Worm (Caenorhabditis elegans) whole organism, young adult: ENCODE data around the gene Y54E2A.10.
A peak's percentile ranks its signal among the peaks of the same experiment; 100 is the strongest.

Experiments used
- B0019.2 ChIP-seq: fragments of 200-800 bp; sonication (Bioruptor generic); conservative IDR thresholded peaks from 2 replicates; pipeline ENCODE4 v1.3.6; 2022; ENCODE audit warnings: missing genetic modification reagents, missing genetic modification characterization, missing compliant biosample characterization
- B0035.1 ChIP-seq: sonication (generic microtip); optimal IDR thresholded peaks from 2 replicates; lab custom pipeline; 2016; ENCODE audit warnings: missing genetic modification characterization, mild to moderate bottlenecking, missing compliant biosample characterization, missing genotype, missing genetic modification reagents
- F33H1.4 ChIP-seq: fragments of 200-800 bp; sonication (Bioruptor generic); IDR thresholded peaks from 2 replicates; pipeline ENCODE4 v1.3.6; 2022; ENCODE audit warnings: missing genetic modification reagents, missing genetic modification characterization, missing compliant biosample characterization
- F39B2.1 ChIP-seq: fragments of 200-800 bp; sonication (Bioruptor generic); IDR thresholded peaks from 2 replicates; pipeline ENCODE4 v1.3.6; 2022; ENCODE audit warnings: missing genetic modification reagents, missing genetic modification characterization, missing compliant biosample characterization
- F57A8.1 ChIP-seq: fragments of 200-800 bp; sonication (Bioruptor generic); optimal IDR thresholded peaks from 2 replicates; lab custom pipeline; 2018; ENCODE audit warnings: mild to moderate bottlenecking, missing genetic modification characterization, moderate library complexity, missing compliant biosample characterization
- F57C9.4 ChIP-seq: sonication (generic microtip); optimal IDR thresholded peaks from 2 replicates; lab custom pipeline; 2017; ENCODE audit warnings: mild to moderate bottlenecking, missing genetic modification characterization, missing compliant biosample characterization
- K11D2.4 ChIP-seq: fragments of 200-800 bp; sonication (Bioruptor generic); IDR thresholded peaks from 2 replicates; pipeline ENCODE4 v1.3.6; 2022; ENCODE audit warnings: missing genetic modification reagents, missing genetic modification characterization, missing compliant biosample characterization
- Y53F4B.3 ChIP-seq: fragments of 200-800 bp; sonication (Bioruptor generic); IDR thresholded peaks from 2 replicates; pipeline ENCODE4 v1.3.6; 2022; ENCODE audit warnings: missing genetic modification reagents, missing genetic modification characterization, missing compliant biosample characterization
- Y53G8AR.9 ChIP-seq: fragments of 200-800 bp; sonication (Bioruptor generic); conservative IDR thresholded peaks from 2 replicates; pipeline ENCODE4 v1.3.6; 2022; ENCODE audit warnings: missing genetic modification reagents, missing genetic modification characterization, missing compliant biosample characterization
- Y67H2A.10 ChIP-seq: fragments of 200-800 bp; sonication (Bioruptor generic); conservative IDR thresholded peaks from 2 replicates; pipeline ENCODE4 v1.3.6; 2022; ENCODE audit warnings: missing genetic modification reagents, missing genetic modification characterization, missing compliant biosample characterization
- Y95B8A.8 ChIP-seq: fragments of 200-800 bp; sonication (Bioruptor generic); IDR thresholded peaks from 2 replicates; pipeline ENCODE4 v1.3.6; 2022; ENCODE audit warnings: missing genetic modification reagents, missing genetic modification characterization, missing compliant biosample characterization
- ZK185.1 ChIP-seq: sonication (generic microtip); optimal IDR thresholded peaks from 2 replicates; lab custom pipeline; 2016; ENCODE audit warnings: mild to moderate bottlenecking, missing genetic modification characterization, missing compliant biosample characterization; ENCODE audit not compliant: poor library complexity, severe bottlenecking
- aptf-2 ChIP-seq: fragments of 200-800 bp; sonication (Bioruptor generic); conservative IDR thresholded peaks from 2 replicates; pipeline ENCODE4 v1.3.6; 2022; ENCODE audit warnings: missing genetic modification reagents, missing genetic modification characterization, missing compliant biosample characterization
- aptf-3 ChIP-seq: fragments of 200-800 bp; sonication (Bioruptor generic); IDR thresholded peaks from 2 replicates; pipeline ENCODE4 v1.3.6; 2022; ENCODE audit warnings: missing genetic modification characterization, missing compliant biosample characterization
- atf-7 ChIP-seq: sonication (generic microtip); optimal IDR thresholded peaks from 2 replicates; lab custom pipeline; 2017; ENCODE audit warnings: mild to moderate bottlenecking, missing genetic modification characterization, missing compliant biosample characterization
- ccch-3 ChIP-seq: fragments of 200-800 bp; sonication (Bioruptor generic); optimal IDR thresholded peaks from 2 replicates; lab custom pipeline; 2018; ENCODE audit warnings: mild to moderate bottlenecking, missing genetic modification characterization, missing compliant biosample characterization
- cebp-1 ChIP-seq, 2 experiments: fragments of 200-800 bp in 1 of 2; sonication (Bioruptor generic) in 1 of 2; sonication (generic microtip) in 1 of 2; IDR thresholded peaks in 1 of 2; optimal IDR thresholded peaks in 1 of 2; 2 replicates each; pipeline versions ENCODE4 v1.3.6 to Lab custom; 2017 to 2022; ENCODE audit warnings: missing compliant biosample characterization in 2 of 2, missing genetic modification characterization in 2 of 2, mild to moderate bottlenecking in 1 of 2, missing genetic modification reagents in 1 of 2, moderate library complexity in 1 of 2
- cebp-2 ChIP-seq: fragments of 200-800 bp; sonication (Bioruptor generic); IDR thresholded peaks from 2 replicates; pipeline ENCODE4 v1.3.6; 2022; ENCODE audit warnings: missing genetic modification characterization, missing compliant biosample characterization
- chd-7 ChIP-seq: sonication (generic microtip); optimal IDR thresholded peaks from 2 replicates; lab custom pipeline; 2016; ENCODE audit warnings: mild to moderate bottlenecking, missing genetic modification characterization, moderate library complexity, missing compliant biosample characterization
- dox-1 ChIP-seq: fragments of 200-800 bp; sonication (Bioruptor generic); IDR thresholded peaks from 2 replicates; pipeline ENCODE4 v1.3.6; 2022; ENCODE audit warnings: missing genetic modification reagents, missing genetic modification characterization, missing compliant biosample characterization
- egrh-3 ChIP-seq: fragments of 200-800 bp; sonication (Bioruptor generic); IDR thresholded peaks from 2 replicates; pipeline ENCODE4 v1.3.6; 2022; ENCODE audit warnings: missing genetic modification reagents, missing genetic modification characterization, missing compliant biosample characterization
- gei-17 ChIP-seq: fragments of 200-800 bp; sonication (Bioruptor generic); optimal IDR thresholded peaks from 2 replicates; lab custom pipeline; 2018; ENCODE audit warnings: mild to moderate bottlenecking, missing genetic modification characterization, missing compliant biosample characterization
- hlh-26 ChIP-seq: fragments of 200-800 bp; sonication (Bioruptor generic); conservative IDR thresholded peaks from 2 replicates; pipeline ENCODE4 v1.3.6; 2022; ENCODE audit warnings: missing genetic modification reagents, missing genetic modification characterization, missing compliant biosample characterization
- hmg-1.2 ChIP-seq: fragments of 200-800 bp; sonication (Bioruptor generic); IDR thresholded peaks from 2 replicates; pipeline ENCODE4 v1.3.6; 2022; ENCODE audit warnings: missing genetic modification reagents, missing genetic modification characterization, missing compliant biosample characterization
- hsf-1 ChIP-seq: fragments of 200-800 bp; sonication (Bioruptor generic); IDR thresholded peaks from 2 replicates; pipeline ENCODE4 v1.3.6; 2022; ENCODE audit warnings: missing genetic modification reagents, missing genetic modification characterization, missing compliant biosample characterization
- lin-40 ChIP-seq: sonication (generic microtip); optimal IDR thresholded peaks from 2 replicates; lab custom pipeline; 2016; ENCODE audit warnings: missing genetic modification characterization, mild to moderate bottlenecking, missing compliant biosample characterization, missing genotype, missing genetic modification reagents
- madf-10 ChIP-seq: sonication (generic microtip); optimal IDR thresholded peaks from 2 replicates; lab custom pipeline; 2016; ENCODE audit warnings: mild to moderate bottlenecking, missing genetic modification characterization, missing compliant biosample characterization
- madf-3 ChIP-seq: fragments of 200-800 bp; sonication (Bioruptor generic); IDR thresholded peaks from 2 replicates; pipeline ENCODE4 v1.3.6; 2022; ENCODE audit warnings: missing genetic modification reagents, missing genetic modification characterization, missing compliant biosample characterization
- madf-6 ChIP-seq: fragments of 200-800 bp; sonication (Bioruptor generic); IDR thresholded peaks from 2 replicates; pipeline ENCODE4 v1.3.6; 2022; ENCODE audit warnings: missing genetic modification reagents, missing genetic modification characterization, missing compliant biosample characterization
- madf-8 ChIP-seq: fragments of 200-800 bp; sonication (Bioruptor generic); conservative IDR thresholded peaks from 2 replicates; pipeline ENCODE4 v1.3.6; 2022; ENCODE audit warnings: missing genetic modification reagents, missing genetic modification characterization, missing compliant biosample characterization
- mcd-1 ChIP-seq: fragments of 200-800 bp; sonication (Bioruptor generic); IDR thresholded peaks from 2 replicates; pipeline ENCODE4 v1.3.6; 2022; ENCODE audit warnings: missing genetic modification reagents, missing genetic modification characterization, missing compliant biosample characterization
- mes-4 ChIP-seq: sonication (generic microtip); optimal IDR thresholded peaks from 2 replicates; lab custom pipeline; 2016; ENCODE audit warnings: missing genotype, missing genetic modification characterization, missing compliant biosample characterization
- nfya-2 ChIP-seq: fragments of 200-800 bp; sonication (Bioruptor generic); IDR thresholded peaks from 2 replicates; pipeline ENCODE4 v1.3.6; 2022; ENCODE audit warnings: missing genetic modification reagents, missing genetic modification characterization, missing compliant biosample characterization
- nfyb-1 ChIP-seq: fragments of 200-800 bp; sonication (Bioruptor generic); IDR thresholded peaks from 2 replicates; pipeline ENCODE4 v1.3.6; 2022; ENCODE audit warnings: missing genetic modification reagents, missing genetic modification characterization, missing compliant biosample characterization
- nhr-120 ChIP-seq: fragments of 200-800 bp; sonication (Bioruptor generic); IDR thresholded peaks from 2 replicates; pipeline ENCODE4 v1.3.6; 2022; ENCODE audit warnings: missing genetic modification characterization, missing compliant biosample characterization
- nhr-179 ChIP-seq: sonication (generic microtip); optimal IDR thresholded peaks from 2 replicates; lab custom pipeline; 2016; ENCODE audit warnings: mild to moderate bottlenecking, missing genetic modification characterization, missing compliant biosample characterization
- sdz-38 ChIP-seq: sonication (generic microtip); optimal IDR thresholded peaks from 2 replicates; lab custom pipeline; 2016; ENCODE audit warnings: missing genotype, missing genetic modification characterization, missing compliant biosample characterization
- snpc-3.4 ChIP-seq: sonication (generic microtip); optimal IDR thresholded peaks from 2 replicates; lab custom pipeline; 2017; ENCODE audit warnings: missing genetic modification characterization, mild to moderate bottlenecking, missing compliant biosample characterization, antibody characterized with exemption, moderate library complexity, missing genotype, missing genetic modification reagents
- tbp1 ChIP-seq: fragments of 200-800 bp; sonication (Bioruptor generic); optimal IDR thresholded peaks from 2 replicates; lab custom pipeline; 2018; ENCODE audit warnings: mild to moderate bottlenecking, missing genetic modification characterization, missing compliant biosample characterization
- zfh-2 ChIP-seq: fragments of 200-800 bp; sonication (Bioruptor generic); conservative IDR thresholded peaks from 2 replicates; pipeline ENCODE4 v1.3.6; 2022; ENCODE audit warnings: missing genetic modification reagents, missing genetic modification characterization, missing compliant biosample characterization
- ztf-26 ChIP-seq: sonication (generic microtip); optimal IDR thresholded peaks from 2 replicates; lab custom pipeline; 2017; ENCODE audit warnings: missing genetic modification characterization, missing compliant biosample characterization
- ztf-28 ChIP-seq: fragments of 200-800 bp; sonication (Bioruptor generic); IDR thresholded peaks from 2 replicates; pipeline ENCODE4 v1.3.6; 2022; ENCODE audit warnings: missing genetic modification reagents, missing genetic modification characterization, missing compliant biosample characterization
- ztf-3 ChIP-seq: fragments of 200-800 bp; sonication (Bioruptor generic); optimal IDR thresholded peaks from 2 replicates; lab custom pipeline; 2018; ENCODE audit warnings: mild to moderate bottlenecking, missing genetic modification characterization, missing compliant biosample characterization

Gene Y54E2A.10

DNA sequence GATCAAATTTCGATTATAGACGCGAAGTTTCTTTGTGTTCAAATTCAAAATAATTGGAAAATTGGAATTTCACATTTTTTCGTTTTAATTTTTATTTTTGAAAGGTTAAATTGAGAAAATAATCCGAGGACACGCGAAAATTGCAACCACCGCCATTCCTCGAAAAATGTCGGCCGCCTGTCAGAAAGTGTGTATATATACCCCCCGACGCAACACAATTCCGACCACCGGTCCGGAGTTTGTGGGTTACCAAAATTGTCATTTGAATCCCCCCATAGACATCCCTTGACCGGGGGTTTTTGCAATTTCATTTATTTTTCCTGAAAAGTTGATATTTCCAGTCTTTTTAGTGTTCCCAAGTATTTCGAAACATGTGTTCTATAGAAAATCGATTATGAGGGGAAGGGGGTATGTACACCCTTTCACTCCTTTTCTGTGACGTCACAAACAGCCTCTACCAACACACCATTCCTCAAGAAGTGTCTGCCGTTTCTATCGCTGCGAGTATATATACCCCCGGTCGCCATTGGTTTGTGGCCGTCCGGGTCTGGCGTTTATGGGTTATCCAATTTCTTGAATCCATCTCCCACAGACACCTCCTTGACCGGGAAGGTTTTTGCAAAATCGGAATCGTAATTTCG, 13.5 kb downstream of the Y54E2A.10 start, which contains the start of gene W01D2.3 (continued):
- TF ChIP-seq ZK185.1 (tag; lab: Kevin White, UChicago) (peak; percentile 91), hlh-26 (GFP tag; lab: Robert Waterston, UW) (no peak), atf-7 (tag; lab: Kevin White, UChicago) (peak; percentile 80), aptf-3 (GFP tag; lab: Robert Waterston, UW) (no peak), Y53G8AR.9 (GFP tag; lab: Robert Waterston, UW) (peak; percentile 44; the same call in 1 of the 2 replicates), ztf-3 (GFP tag; lab: Kevin White, UChicago) (peak; percentile 43), F33H1.4 (GFP tag; lab: Robert Waterston, UW) (no peak), nfyb-1 (GFP tag; lab: Robert Waterston, UW) (peak; percentile 82), chd-7 (tag; lab: Kevin White, UChicago) (peak; percentile 70), lin-40 (tag; lab: Kevin White, UChicago) (peak; percentile 89), Y95B8A.8 (GFP tag; lab: Robert Waterston, UW) (no peak), cebp-1 (GFP tag; IDR thresholded peaks at IDR 0.05; lab: Robert Waterston, UW) (peak; percentile 83), cebp-1 (tag; optimal IDR thresholded peaks at IDR 0.05; lab: Kevin White, UChicago) (peak; percentile 94), cebp-2 (GFP tag; lab: Robert Waterston, UW) (0 out of 2 replicates have a peak, but pooled peaks have one; percentile 71), gei-17 (peak; percentile 64), zfh-2 (peak; percentile 32; the same call in 1 of the 2 replicates), snpc-3.4 (tag; lab: Kevin White, UChicago) (peak; percentile 95), ztf-28 (no peak)

DNA sequence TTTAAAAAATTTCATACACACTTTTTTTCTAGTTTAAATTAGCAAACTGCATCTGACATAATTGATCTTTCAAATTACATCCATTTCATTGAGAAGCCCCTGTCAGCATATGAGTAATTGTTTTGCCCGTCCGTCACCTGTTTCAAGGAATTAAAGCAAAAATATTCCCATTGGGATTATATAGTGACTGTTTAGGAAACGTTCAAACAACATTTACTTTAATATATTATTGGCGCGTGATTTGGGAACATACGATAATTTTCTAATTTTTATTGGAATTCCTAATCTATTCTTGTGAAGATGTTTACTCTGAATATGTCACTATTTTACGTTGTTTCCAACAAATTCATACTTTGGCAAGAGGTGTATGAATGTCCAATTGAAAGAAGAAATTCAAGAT, 14.8 kb downstream of the Y54E2A.10 start, which contains the start of gene srt-11:
Gene srt-11 (plus strand): TSS at position 301 of the 400 bp plus-strand sequence.
- TF ChIP-seq nhr-179 (tag; lab: Kevin White, UChicago) (no peak), zfh-2 (no peak), tbp1 (no peak), madf-3 (GFP tag; lab: Robert Waterston, UW) (no peak), sdz-38 (no peak), mcd-1 (GFP tag; lab: Robert Waterston, UW) (no peak), F57A8.1 (no peak), madf-10 (no peak), K11D2.4 (GFP tag; lab: Robert Waterston, UW) (no peak), mes-4 (tag; lab: Kevin White, UChicago) (no peak), B0035.1 (tag; lab: Kevin White, UChicago) (no peak), hsf-1 (GFP tag; lab: Robert Waterston, UW) (no peak)
- TF ChIP-seq, all 124 proteins: peak for 0

DNA sequence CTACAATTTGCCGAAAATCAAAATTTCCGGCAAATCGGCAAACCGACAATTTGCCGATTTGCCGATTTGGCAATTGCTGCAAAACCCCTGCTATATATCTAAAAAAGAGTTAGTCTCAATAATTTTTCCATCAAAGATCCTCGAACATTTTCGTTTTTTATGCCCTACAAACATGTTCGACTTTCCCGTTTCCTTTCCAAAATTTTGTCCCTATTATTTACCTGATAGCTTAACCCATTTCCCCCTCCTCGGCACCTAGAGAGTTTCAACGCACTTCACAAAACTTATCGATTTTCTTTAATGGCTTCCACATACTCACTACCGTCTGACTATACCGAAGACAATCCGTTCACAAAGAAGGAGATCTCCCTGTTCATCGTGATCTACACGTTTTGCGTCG, 17.8 kb downstream of the Y54E2A.10 start, which contains the start of gene W01D2.6:
Gene W01D2.6 (plus strand): TSS at position 301 of the 400 bp plus-strand sequence.
- TF ChIP-seq Y67H2A.10 (GFP tag; lab: Robert Waterston, UW), result no peak
- TF ChIP-seq nfya-2, result no peak
- no peak for TF ChIP-seq egrh-3 (GFP tag; lab: Robert Waterston, UW)
- TF ChIP-seq aptf-2 (GFP tag; lab: Robert Waterston, UW), result no peak
- no peak for TF ChIP-seq ccch-3
- no peak for TF ChIP-seq madf-8 (GFP tag; lab: Robert Waterston, UW)
- TF ChIP-seq F39B2.1 (GFP tag; lab: Robert Waterston, UW), result no peak
- TF ChIP-seq Y53F4B.3, result no peak
- no peak for TF ChIP-seq madf-3 (GFP tag; lab: Robert Waterston, UW)
- TF ChIP-seq ztf-26 (tag; lab: Kevin White, UChicago), result no peak
- no peak for TF ChIP-seq hmg-1.2 (GFP tag; lab: Robert Waterston, UW)
- no peak for TF ChIP-seq F57C9.4 (tag; lab: Kevin White, UChicago)
- no peak for TF ChIP-seq dox-1 (GFP tag; lab: Robert Waterston, UW)
- TF ChIP-seq B0019.2 (GFP tag; lab: Robert Waterston, UW), result no peak
- no peak for TF ChIP-seq nhr-120
- TF ChIP-seq snpc-3.4 (tag; lab: Kevin White, UChicago), result no peak
- no peak for TF ChIP-seq madf-6 (GFP tag; lab: Robert Waterston, UW)
- no peak for TF ChIP-seq nhr-179 (tag; lab: Kevin White, UChicago)
